Worm (Caenorhabditis elegans): Measurements from ENCODE around the gene M57.1.

ce11 chrIV:3527878-3528277, 4.4 kb upstream of the M57.1 start:
- TF ChIP-seq ztf-4 (tag; optimal IDR thresholded peaks at IDR 0.05) (no peak), elt-2 (tag; optimal IDR thresholded peaks at IDR 0.05) (no peak), fkh-10 (GFP tag; optimal IDR thresholded peaks at IDR 0.05) (no peak), nhr-12 (tag; optimal IDR thresholded peaks at IDR 0.05) (no peak), unc-62 (GFP tag; optimal IDR thresholded peaks at IDR 0.05) (no peak), ceh-82 (tag; optimal IDR thresholded peaks at IDR 0.05) (no peak), tbx-2 (tag; optimal IDR thresholded peaks at IDR 0.05) (no peak), ama-1 (optimal IDR thresholded peaks at IDR 0.05) (no peak), elt-3 (tag; optimal IDR thresholded peaks at IDR 0.05) (no peak), skn-1 (tag; optimal IDR thresholded peaks at IDR 0.05) (no peak), ceh-16 (tag; optimal IDR thresholded peaks at IDR 0.05) (no peak)

Data from whole organism, L3 larva.